Worm (Caenorhabditis elegans) whole organism, early embryonic: ENCODE results near the gene C39B5.2.

Experiments used
- B0310.2 ChIP-seq: sonication (generic microtip); optimal IDR thresholded peaks from 2 replicates; lab custom pipeline; 2016; ENCODE audit warnings: mild to moderate bottlenecking, missing genetic modification characterization, missing compliant biosample characterization
- F13C5.2 ChIP-seq: sonication (generic microtip); optimal IDR thresholded peaks from 2 replicates; lab custom pipeline; 2017; ENCODE audit warnings: mild to moderate bottlenecking, missing genetic modification characterization, inconsistent platforms, missing compliant biosample characterization
- aly-1 ChIP-seq: sonication (generic microtip); optimal IDR thresholded peaks from 2 replicates; lab custom pipeline; 2016; ENCODE audit warnings: missing genetic modification characterization, missing compliant biosample characterization
- ama-1 ChIP-seq: fragments of 150-350 bp; optimal IDR thresholded peaks from 2 replicates; lab custom pipeline; 2014
- ceh-13 ChIP-seq: fragments of 200-800 bp; sonication (Bioruptor generic); optimal IDR thresholded peaks from 2 replicates; lab custom pipeline; 2018; ENCODE audit warnings: mild to moderate bottlenecking, missing genetic modification characterization, missing compliant biosample characterization
- ceh-36 ChIP-seq: sonication (generic microtip); optimal IDR thresholded peaks from 2 replicates; lab custom pipeline; 2016; ENCODE audit warnings: missing genetic modification characterization, inconsistent platforms, missing compliant biosample characterization
- ets-7 ChIP-seq: sonication (generic microtip); optimal IDR thresholded peaks from 2 replicates; lab custom pipeline; 2016; ENCODE audit warnings: missing genotype, missing genetic modification characterization, missing compliant biosample characterization
- flt-1 ChIP-seq: fragments of 200-800 bp; sonication (Bioruptor generic); IDR thresholded peaks from 2 replicates; pipeline ENCODE4 v1.3.6; 2022; ENCODE audit warnings: missing genetic modification characterization, missing compliant biosample characterization
- hmbx-1 ChIP-seq: sonication (generic microtip); optimal IDR thresholded peaks from 2 replicates; lab custom pipeline; 2016; ENCODE audit warnings: mild to moderate bottlenecking, missing genetic modification characterization, missing compliant biosample characterization
- hmg-4 ChIP-seq: fragments of 200-800 bp; sonication (Bioruptor generic); optimal IDR thresholded peaks from 2 replicates; lab custom pipeline; 2018; ENCODE audit warnings: mild to moderate bottlenecking, missing genetic modification characterization, missing compliant biosample characterization
- hnd-1 ChIP-seq: sonication (generic microtip); optimal IDR thresholded peaks from 2 replicates; lab custom pipeline; 2016; ENCODE audit warnings: missing genetic modification characterization, missing compliant biosample characterization
- pes-1 ChIP-seq: fragments of 200-800 bp; sonication (Bioruptor generic); IDR thresholded peaks from 2 replicates; pipeline ENCODE4 v1.3.6; 2022; ENCODE audit warnings: missing genetic modification reagents, missing genetic modification characterization, missing compliant biosample characterization
- scrt-1 ChIP-seq: fragments of 200-800 bp; sonication (Bioruptor generic); IDR thresholded peaks from 2 replicates; pipeline ENCODE4 v1.3.6; 2022; ENCODE audit warnings: missing genetic modification characterization, missing compliant biosample characterization
- sea-1 ChIP-seq: fragments of 200-800 bp; sonication (Bioruptor generic); conservative IDR thresholded peaks from 2 replicates; pipeline ENCODE4 v1.3.6; 2022; ENCODE audit warnings: missing genetic modification characterization, missing compliant biosample characterization
- tbx-11 ChIP-seq: fragments of 200-800 bp; sonication (Bioruptor generic); IDR thresholded peaks from 2 replicates; pipeline ENCODE4 v1.3.6; 2022; ENCODE audit warnings: missing genetic modification characterization, missing compliant biosample characterization
- tbx-37 ChIP-seq: fragments of 200-800 bp; sonication (Bioruptor generic); conservative IDR thresholded peaks from 2 replicates; pipeline ENCODE4 v1.3.6; 2022; ENCODE audit warnings: missing genetic modification reagents, missing genetic modification characterization, missing compliant biosample characterization
- tra-4 ChIP-seq: sonication (generic microtip); optimal IDR thresholded peaks from 2 replicates; lab custom pipeline; 2017; ENCODE audit warnings: missing genetic modification characterization, missing compliant biosample characterization

Gene C39B5.2

ce11 chrIII:2212343-2212742 lies 22.3 kb upstream of the C39B5.2 start:
- TF ChIP-seq tra-4 (tag; lab: Kevin White, UChicago) (no peak), hmbx-1 (no peak), ama-1 (lab: Kevin White, UChicago) (no peak), ceh-36 (tag; lab: Kevin White, UChicago) (no peak), hmg-4 (GFP tag; lab: Kevin White, UChicago) (no peak), B0310.2 (tag; lab: Kevin White, UChicago) (no peak), tbx-37 (GFP tag; lab: Robert Waterston, UW) (no peak), hnd-1 (no peak), pes-1 (GFP tag; lab: Robert Waterston, UW) (no peak)

- TF ChIP-seq hnd-1 (no peak), flt-1 (no peak), B0310.2 (tag; lab: Kevin White, UChicago) (no peak), ama-1 (lab: Kevin White, UChicago) (no peak), pes-1 (GFP tag; lab: Robert Waterston, UW) (no peak), tra-4 (tag; lab: Kevin White, UChicago) (no peak), tbx-37 (GFP tag; lab: Robert Waterston, UW) (no peak), hmbx-1 (no peak)
These were observed 15.3 kb upstream of the C39B5.2 start, which contains the start of gene fbxa-12 for ce11 chrIII:2219408-2219807. Gene fbxa-12, plus strand, starts transcription at chrIII:2219708.

ce11 chrIII:2223932-2224331 lies 10.8 kb upstream of the C39B5.2 start, which contains the start of gene srd-65:
Gene srd-65, minus strand, starts transcription at chrIII:2224032.
- no peak for TF ChIP-seq ceh-36 (tag; lab: Kevin White, UChicago)
- no peak for TF ChIP-seq hnd-1
- no peak for TF ChIP-seq tbx-11 (GFP tag; lab: Robert Waterston, UW)
- no peak for TF ChIP-seq sea-1 (GFP tag; lab: Robert Waterston, UW)
- no peak for TF ChIP-seq hmg-4 (GFP tag; lab: Kevin White, UChicago)
- no peak for TF ChIP-seq ama-1 (lab: Kevin White, UChicago)
- TF ChIP-seq ceh-13 (GFP tag; lab: Kevin White, UChicago): no peak
- no peak for TF ChIP-seq tra-4 (tag; lab: Kevin White, UChicago)
- no peak for TF ChIP-seq F13C5.2 (tag; lab: Kevin White, UChicago)
- no peak for TF ChIP-seq scrt-1 (GFP tag; lab: Robert Waterston, UW)
- TF ChIP-seq ets-7 (tag; lab: Kevin White, UChicago): no peak

- TF ChIP-seq tra-4 (tag; lab: Kevin White, UChicago) (no peak), ceh-13 (GFP tag; lab: Kevin White, UChicago) (no peak), hmg-4 (GFP tag; lab: Kevin White, UChicago) (no peak), ama-1 (lab: Kevin White, UChicago) (no peak), pes-1 (GFP tag; lab: Robert Waterston, UW) (no peak), tbx-11 (GFP tag; lab: Robert Waterston, UW) (no peak), B0310.2 (tag; lab: Kevin White, UChicago) (no peak), hmbx-1 (no peak), flt-1 (no peak), hnd-1 (no peak), scrt-1 (GFP tag; lab: Robert Waterston, UW) (no peak)
These were observed 10.2 kb upstream of the C39B5.2 start, which contains the start of gene fbxa-38 for ce11 chrIII:2224478-2224877. Gene fbxa-38, plus strand, starts transcription at chrIII:2224672.

- TF ChIP-seq hmg-4 (GFP tag; lab: Kevin White, UChicago): no peak
These were observed 7.3 kb upstream of the C39B5.2 start, which contains the start of gene fbxa-62 for ce11 chrIII:2227407-2227806. Gene fbxa-62, plus strand, starts transcription at chrIII:2227707.

- no peak for TF ChIP-seq hmbx-1
- TF ChIP-seq pes-1 (GFP tag; lab: Robert Waterston, UW): no peak
- TF ChIP-seq sea-1 (GFP tag; lab: Robert Waterston, UW): no peak
These were observed 2.3 kb upstream of the C39B5.2 start, which contains the start of gene fbxa-47 for ce11 chrIII:2232360-2232759. Gene fbxa-47, minus strand, starts transcription at chrIII:2232460.

ce11 chrIII:2233399-2233798 lies 1.3 kb upstream of the C39B5.2 start:
- TF ChIP-seq hmg-4 (GFP tag; lab: Kevin White, UChicago) (no peak), flt-1 (no peak), ets-7 (tag; lab: Kevin White, UChicago) (no peak), ceh-36 (tag; lab: Kevin White, UChicago) (no peak), tbx-11 (GFP tag; lab: Robert Waterston, UW) (no peak), hnd-1 (no peak), ama-1 (lab: Kevin White, UChicago) (no peak), tra-4 (tag; lab: Kevin White, UChicago) (no peak), aly-1 (tag; lab: Kevin White, UChicago) (no peak), sea-1 (GFP tag; lab: Robert Waterston, UW) (no peak), scrt-1 (GFP tag; lab: Robert Waterston, UW) (no peak), ceh-13 (GFP tag; lab: Kevin White, UChicago) (no peak)

- TF ChIP-seq hnd-1 (no peak), hmg-4 (GFP tag; lab: Kevin White, UChicago) (no peak), ceh-36 (tag; lab: Kevin White, UChicago) (no peak), ets-7 (tag; lab: Kevin White, UChicago) (no peak), pes-1 (GFP tag; lab: Robert Waterston, UW) (no peak), tbx-37 (GFP tag; lab: Robert Waterston, UW) (no peak), scrt-1 (GFP tag; lab: Robert Waterston, UW) (no peak), tbx-11 (GFP tag; lab: Robert Waterston, UW) (no peak), ama-1 (lab: Kevin White, UChicago) (no peak)
These were observed 5.0 kb downstream of the C39B5.2 start, which contains the start of gene C39B5.10 for ce11 chrIII:2239587-2240144. Gene C39B5.10, minus strand, starts transcription at chrIII:2239637.
